Fruit fly (Drosophila melanogaster): ENCODE measurements around the gene Idh3g.

Gene Idh3g

dm6 chr3R:25631079-25631478, 49.6 kb upstream of the Idh3g start (continued):
- TF ChIP-seq Eip75B (GFP tag; optimal IDR thresholded peaks at IDR 0.05) (no peak), CG10669 (GFP tag; optimal IDR thresholded peaks at IDR 0.05) (peak; percentile 19), fkh (GFP tag; optimal IDR thresholded peaks at IDR 0.05) (no peak), Eip78C (GFP tag) (peak; percentile 80), Sox14 (GFP tag; optimal IDR thresholded peaks at IDR 0.05) (no peak), CG16779 (tag; optimal IDR thresholded peaks at IDR 0.05) (no peak), lz (GFP tag; optimal IDR thresholded peaks at IDR 0.05) (peak; percentile 55), Sox15 (GFP tag; optimal IDR thresholded peaks at IDR 0.05) (peak; percentile 18), CG7368 (GFP tag; optimal IDR thresholded peaks at IDR 0.05) (peak; percentile 14), CG10631 (GFP tag; optimal IDR thresholded peaks at IDR 0.05) (no peak), acj6 (GFP tag; optimal IDR thresholded peaks at IDR 0.05) (peak; percentile 18)

dm6 chr3R:25633865-25634460, 46.7 kb upstream of the Idh3g start:
- TF ChIP-seq CG8319 (GFP tag; optimal IDR thresholded peaks at IDR 0.05) (peak; percentile 49), Smox (GFP tag; optimal IDR thresholded peaks at IDR 0.05) (peak; percentile 85), cyc (GFP tag; optimal IDR thresholded peaks at IDR 0.05) (peak; percentile 86), Hr39 (GFP tag; optimal IDR thresholded peaks at IDR 0.05) (peak; percentile 88), CG10631 (GFP tag; optimal IDR thresholded peaks at IDR 0.05) (peak; percentile 42), CG6792 (GFP tag; optimal IDR thresholded peaks at IDR 0.05) (peak; percentile 74), CG6854 (GFP tag; optimal IDR thresholded peaks at IDR 0.05) (peak; percentile 85), esn (GFP tag; optimal IDR thresholded peaks at IDR 0.05) (peak; percentile 91), net (GFP tag; optimal IDR thresholded peaks at IDR 0.05) (peak; percentile 51), vri (GFP tag; optimal IDR thresholded peaks at IDR 0.05) (peak; percentile 82), OdsH (GFP tag; optimal IDR thresholded peaks at IDR 0.05) (peak; percentile 70), eg (GFP tag; IDR thresholded peaks at IDR 0.05) (0 out of 3 replicates have a peak, but pooled peaks have one; percentile 17), Ets21C (GFP tag; optimal IDR thresholded peaks at IDR 0.05) (peak; percentile 77), CG9139 (GFP tag; optimal IDR thresholded peaks at IDR 0.05) (no peak), Met (GFP tag; optimal IDR thresholded peaks at IDR 0.05) (peak; percentile 89), CG3919 (GFP tag; optimal IDR thresholded peaks at IDR 0.05) (peak; percentile 80), svp (GFP tag) (peak; percentile 95), fd59A (GFP tag; optimal IDR thresholded peaks at IDR 0.05) (no peak), Gug (GFP tag; IDR thresholded peaks at IDR 0.05) (no peak), CG6276 (GFP tag; optimal IDR thresholded peaks at IDR 0.05) (no peak), CG8632 (GFP tag; optimal IDR thresholded peaks at IDR 0.05) (peak; percentile 68), Sox14 (GFP tag; optimal IDR thresholded peaks at IDR 0.05) (peak; percentile 65), CG1621 (tag; optimal IDR thresholded peaks at IDR 0.05) (no peak), CG3032 (tag; optimal IDR thresholded peaks at IDR 0.05) (peak; percentile 16), CG31627 (GFP tag; optimal IDR thresholded peaks at IDR 0.05) (peak; percentile 87), CG6163 (GFP tag; IDR thresholded peaks at IDR 0.05) (peak; percentile 63; the same call in 2 of the 3 replicates), achi (GFP tag; optimal IDR thresholded peaks at IDR 0.05) (peak; percentile 53), CG8119 (GFP tag; IDR thresholded peaks at IDR 0.05) (no peak), lz (GFP tag; optimal IDR thresholded peaks at IDR 0.05) (peak; percentile 81), ss (GFP tag; optimal IDR thresholded peaks at IDR 0.05) (no peak), Ets96B (tag; optimal IDR thresholded peaks at IDR 0.05) (peak; percentile 4), dsx (GFP tag; optimal IDR thresholded peaks at IDR 0.05; ENCODE audit: poor library complexity, severe bottlenecking) (peak; percentile 2), CG11762 (GFP tag; optimal IDR thresholded peaks at IDR 0.05; ENCODE audit: insufficient read depth) (peak; percentile 23), CG11902 (GFP tag; optimal IDR thresholded peaks at IDR 0.05) (peak; percentile 69), Lpt (GFP tag; optimal IDR thresholded peaks at IDR 0.05) (no peak), CG7368 (GFP tag; optimal IDR thresholded peaks at IDR 0.05) (peak; percentile 57), topi (GFP tag; optimal IDR thresholded peaks at IDR 0.05) (peak; percentile 81), Eip93F (GFP tag; optimal IDR thresholded peaks at IDR 0.05) (peak; percentile 48), acj6 (GFP tag; optimal IDR thresholded peaks at IDR 0.05) (peak; percentile 73), Sox102F (GFP tag; optimal IDR thresholded peaks at IDR 0.05) (peak; percentile 86), CG34406 (GFP tag; optimal IDR thresholded peaks at IDR 0.05) (peak; percentile 68), Blimp-1 (GFP tag; optimal IDR thresholded peaks at IDR 0.05) (peak; percentile 66), CG16779 (tag; optimal IDR thresholded peaks at IDR 0.05) (no peak), Eip78C (GFP tag) (peak; percentile 83), Eip75B (GFP tag; optimal IDR thresholded peaks at IDR 0.05) (peak; percentile 63)

Data from whole organism, prepupa.